Fruit fly (Drosophila melanogaster) whole organism, embryonic: ENCODE data around the gene pot.
A peak's percentile ranks its signal among the peaks of the same experiment; 100 is the strongest.

ENCODE experiments used
- Asciz ChIP-seq: fragments of 200-800 bp; sonication (Bioruptor generic); optimal IDR thresholded peaks from 2 replicates; lab custom pipeline; 2017; ENCODE audit warnings: missing biosample characterization, mild to moderate bottlenecking, missing genetic modification characterization, missing genetic modification reagents
- C15 ChIP-seq: fragments of 200-800 bp; sonication (Bioruptor generic); IDR thresholded peaks from 3 replicates; pipeline ENCODE4 v1.3.6; 2022; ENCODE audit warnings: missing biosample characterization, missing genetic modification characterization
- CG10366 ChIP-seq: fragments of 200-800 bp; sonication (Bioruptor generic); IDR thresholded peaks from 2 replicates; pipeline ENCODE4 v1.3.6; 2022; ENCODE audit warnings: missing biosample characterization, missing genetic modification characterization
- CG10565 ChIP-seq: fragments of 200-800 bp; sonication (Bioruptor generic); optimal IDR thresholded peaks from 3 replicates; lab custom pipeline; 2016; ENCODE audit warnings: missing biosample characterization, mild to moderate bottlenecking, missing genetic modification characterization
- CG10979 ChIP-seq: fragments of 200-800 bp; sonication (Bioruptor generic); optimal IDR thresholded peaks from 2 replicates; lab custom pipeline; 2018; ENCODE audit warnings: missing biosample characterization, mild to moderate bottlenecking, missing genetic modification characterization, moderate library complexity
- CG11085 ChIP-seq: fragments of 200-800 bp; sonication (Bioruptor generic); IDR thresholded peaks from 2 replicates; pipeline ENCODE4 v1.3.6; 2022; ENCODE audit warnings: missing biosample characterization, missing genetic modification characterization
- CG11695 ChIP-seq: fragments of 200-800 bp; sonication (Bioruptor generic); IDR thresholded peaks from 3 replicates; pipeline ENCODE4 v1.3.6; 2022; ENCODE audit warnings: missing biosample characterization, missing genetic modification characterization
- CG12942 ChIP-seq: fragments of 200-800 bp; sonication (Bioruptor generic); optimal IDR thresholded peaks from 3 replicates; lab custom pipeline; 2016; ENCODE audit warnings: missing biosample characterization, missing genetic modification characterization
- CG13287 ChIP-seq: fragments of 200-800 bp; sonication (Bioruptor generic); IDR thresholded peaks from 2 replicates; pipeline ENCODE4 v1.3.6; 2022; ENCODE audit warnings: missing biosample characterization, missing genetic modification characterization; ENCODE audit not compliant: partially characterized antibody
- CG13424 ChIP-seq: fragments of 200-800 bp; sonication (Bioruptor generic); optimal IDR thresholded peaks from 2 replicates; lab custom pipeline; 2019; ENCODE audit warnings: missing biosample characterization, mild to moderate bottlenecking, missing genetic modification characterization, moderate library complexity
- CG13624 ChIP-seq: fragments of 200-800 bp; sonication (Bioruptor generic); optimal IDR thresholded peaks from 2 replicates; lab custom pipeline; 2016; ENCODE audit warnings: missing biosample characterization, missing genetic modification characterization
- CG14667 ChIP-seq: fragments of 200-800 bp; sonication (Bioruptor generic); IDR thresholded peaks from 2 replicates; pipeline ENCODE4 v1.3.6; 2022; ENCODE audit warnings: missing biosample characterization, missing genetic modification characterization
- CG14965 ChIP-seq: fragments of 200-800 bp; sonication (Bioruptor generic); optimal IDR thresholded peaks from 2 replicates; lab custom pipeline; 2016; ENCODE audit warnings: missing biosample characterization, missing genetic modification characterization, borderline replicate concordance
- CG1529 ChIP-seq: fragments of 200-800 bp; sonication (Bioruptor generic); optimal IDR thresholded peaks from 3 replicates; lab custom pipeline; 2018; ENCODE audit warnings: missing biosample characterization, missing genetic modification characterization
- CG15479 ChIP-seq: fragments of 200-800 bp; sonication (Bioruptor generic); optimal IDR thresholded peaks from 3 replicates; lab custom pipeline; 2019; ENCODE audit warnings: missing biosample characterization, mild to moderate bottlenecking, missing genetic modification characterization, moderate library complexity
- CG15514 ChIP-seq: fragments of 200-800 bp; sonication (Bioruptor generic); optimal IDR thresholded peaks from 3 replicates; lab custom pipeline; 2017; ENCODE audit warnings: missing biosample characterization, missing genetic modification characterization, mild to moderate bottlenecking, moderate library complexity, missing genetic modification reagents
- CG16779 ChIP-seq: fragments of 200-800 bp; sonication (Bioruptor generic); IDR thresholded peaks from 2 replicates; pipeline ENCODE4 v1.3.6; 2022; ENCODE audit warnings: missing biosample characterization, missing genetic modification characterization
- CG17359 ChIP-seq: fragments of 200-800 bp; sonication (Bioruptor generic); optimal IDR thresholded peaks from 3 replicates; lab custom pipeline; 2018; ENCODE audit warnings: missing biosample characterization, mild to moderate bottlenecking, missing genetic modification characterization, moderate library complexity
- CG18619 ChIP-seq: fragments of 200-800 bp; sonication (Bioruptor generic); optimal IDR thresholded peaks from 3 replicates; lab custom pipeline; 2017; ENCODE audit warnings: missing biosample characterization, mild to moderate bottlenecking, missing genetic modification characterization
- CG2199 ChIP-seq: fragments of 200-800 bp; sonication (Bioruptor generic); IDR thresholded peaks from 3 replicates; pipeline ENCODE4 v1.3.6; 2022; ENCODE audit warnings: missing biosample characterization, missing genetic modification characterization
- CG3838 ChIP-seq: fragments of 200-800 bp; sonication (Bioruptor generic); optimal IDR thresholded peaks from 3 replicates; lab custom pipeline; 2016; ENCODE audit warnings: missing biosample characterization, missing genetic modification characterization
- CG4820 ChIP-seq: fragments of 200-800 bp; sonication (Bioruptor generic); optimal IDR thresholded peaks from 3 replicates; lab custom pipeline; 2016; ENCODE audit warnings: missing biosample characterization, missing genetic modification characterization
- CG7987 ChIP-seq: fragments of 200-800 bp; sonication (Bioruptor generic); optimal IDR thresholded peaks from 2 replicates; lab custom pipeline; 2018; ENCODE audit warnings: missing biosample characterization, mild to moderate bottlenecking, missing genetic modification characterization, moderate library complexity
- CG9437 ChIP-seq: fragments of 200-800 bp; sonication (Bioruptor generic); optimal IDR thresholded peaks from 2 replicates; lab custom pipeline; 2018; ENCODE audit warnings: missing biosample characterization, mild to moderate bottlenecking, missing genetic modification characterization
- CG9932 ChIP-seq: fragments of 200-800 bp; sonication (Bioruptor generic); IDR thresholded peaks from 2 replicates; pipeline ENCODE4 v1.3.6; 2022; ENCODE audit warnings: missing biosample characterization, missing genetic modification characterization
- Dbx ChIP-seq: fragments of 200-800 bp; sonication (Bioruptor generic); IDR thresholded peaks from 3 replicates; pipeline ENCODE4 v1.3.6; 2022; ENCODE audit warnings: missing biosample characterization, missing genetic modification characterization
- Ets65A ChIP-seq: fragments of 200-800 bp; sonication (Bioruptor generic); peaks from one replicate; lab custom pipeline; 2016; ENCODE audit warnings: missing biosample characterization, missing genetic modification characterization
- Fer3 ChIP-seq: fragments of 200-800 bp; sonication (Bioruptor generic); optimal IDR thresholded peaks from 2 replicates; lab custom pipeline; 2018; ENCODE audit warnings: missing biosample characterization, mild to moderate bottlenecking, missing genetic modification characterization, moderate library complexity
- HHEX ChIP-seq: fragments of 200-800 bp; sonication (Bioruptor generic); optimal IDR thresholded peaks from 3 replicates; lab custom pipeline; 2017; ENCODE audit warnings: missing biosample characterization, mild to moderate bottlenecking, missing genetic modification characterization, missing genetic modification reagents
- Mrtf ChIP-seq: fragments of 200-800 bp; sonication (Bioruptor generic); IDR thresholded peaks from 3 replicates; pipeline ENCODE4 v1.3.6; 2022; ENCODE audit warnings: missing biosample characterization, missing genetic modification characterization
- Oli ChIP-seq: fragments of 200-800 bp; sonication (Bioruptor generic); optimal IDR thresholded peaks from 2 replicates; lab custom pipeline; 2018; ENCODE audit warnings: missing biosample characterization, mild to moderate bottlenecking, missing genetic modification characterization, moderate library complexity
- Poxn ChIP-seq: fragments of 200-800 bp; sonication (Bioruptor generic); IDR thresholded peaks from 2 replicates; pipeline ENCODE4 v1.3.6; 2022; ENCODE audit warnings: missing biosample characterization, missing genetic modification characterization
- Rfx ChIP-seq: fragments of 200-800 bp; sonication (Bioruptor generic); IDR thresholded peaks from 2 replicates; pipeline ENCODE4 v1.3.6; 2022; ENCODE audit warnings: missing biosample characterization, missing genetic modification characterization
- Side ChIP-seq: fragments of 200-800 bp; sonication (Bioruptor generic); optimal IDR thresholded peaks from 2 replicates; lab custom pipeline; 2016; ENCODE audit warnings: missing biosample characterization, missing genetic modification characterization
- Xrp1 ChIP-seq: fragments of 200-800 bp; sonication (Bioruptor generic); IDR thresholded peaks from 2 replicates; pipeline ENCODE4 v1.3.6; 2022; ENCODE audit warnings: missing biosample characterization, missing genetic modification characterization
- caup ChIP-seq: fragments of 200-800 bp; sonication (Bioruptor generic); optimal IDR thresholded peaks from 3 replicates; lab custom pipeline; 2017; ENCODE audit warnings: missing biosample characterization, mild to moderate bottlenecking, missing genetic modification characterization, moderate library complexity; ENCODE audit not compliant: severe bottlenecking
- chif ChIP-seq, 2 experiments: fragments of 200-800 bp; sonication (Bioruptor generic); optimal IDR thresholded peaks; 3 replicates each; lab custom pipeline; 2016; ENCODE audit warnings: missing biosample characterization in 2 of 2, missing genetic modification characterization in 2 of 2
- cwo ChIP-seq: fragments of 200-800 bp; sonication (Bioruptor generic); optimal IDR thresholded peaks from 3 replicates; lab custom pipeline; 2017; ENCODE audit warnings: missing biosample characterization, missing genetic modification characterization, mild to moderate bottlenecking, moderate library complexity, missing genetic modification reagents
- dmrt99B ChIP-seq: fragments of 200-800 bp; sonication (Bioruptor generic); optimal IDR thresholded peaks from 2 replicates; lab custom pipeline; 2018; ENCODE audit warnings: missing biosample characterization, mild to moderate bottlenecking, missing genetic modification characterization, moderate library complexity
- fu2 ChIP-seq: fragments of 200-800 bp; sonication (Bioruptor generic); optimal IDR thresholded peaks from 2 replicates; lab custom pipeline; 2016; ENCODE audit warnings: missing biosample characterization, missing genetic modification characterization
- gro ChIP-seq: fragments of 200-800 bp; sonication (Bioruptor generic); optimal IDR thresholded peaks from 2 replicates; lab custom pipeline; 2016; ENCODE audit warnings: missing biosample characterization, missing genetic modification characterization
- onecut ChIP-seq: fragments of 200-800 bp; sonication (Bioruptor generic); IDR thresholded peaks from 2 replicates; pipeline ENCODE4 v1.3.6; 2022; ENCODE audit warnings: missing biosample characterization, missing genetic modification characterization
- otp ChIP-seq: fragments of 200-800 bp; sonication (Bioruptor generic); IDR thresholded peaks from 3 replicates; pipeline ENCODE4, ENCODE4 v1.3.6; 2022; ENCODE audit warnings: missing biosample characterization, missing genetic modification characterization
- p53 ChIP-seq: fragments of 200-800 bp; sonication (Bioruptor generic); optimal IDR thresholded peaks from 2 replicates; lab custom pipeline; 2016; ENCODE audit warnings: missing biosample characterization, missing genetic modification characterization
- phol ChIP-seq: fragments of 200-800 bp; sonication (Bioruptor generic); optimal IDR thresholded peaks from 3 replicates; lab custom pipeline; 2018; ENCODE audit warnings: missing biosample characterization, mild to moderate bottlenecking, missing genetic modification characterization, moderate library complexity
- ro ChIP-seq: fragments of 200-800 bp; sonication (Bioruptor generic); IDR thresholded peaks from 2 replicates; pipeline ENCODE4 v1.3.6; 2022; ENCODE audit warnings: missing biosample characterization, missing genetic modification characterization
- ssp ChIP-seq: fragments of 200-800 bp; sonication (Bioruptor generic); IDR thresholded peaks from 2 replicates; pipeline ENCODE4 v1.3.6; 2022; ENCODE audit warnings: missing biosample characterization, missing genetic modification characterization
- tgo ChIP-seq: fragments of 200-800 bp; sonication (Bioruptor generic); IDR thresholded peaks from 3 replicates; pipeline ENCODE4 v1.3.6; 2022; ENCODE audit warnings: missing biosample characterization, missing genetic modification characterization
- unc-4 ChIP-seq: fragments of 200-800 bp; sonication (Bioruptor generic); IDR thresholded peaks from 2 replicates; pipeline ENCODE4 v1.3.6; 2022; ENCODE audit warnings: missing biosample characterization, missing genetic modification characterization; ENCODE audit not compliant: partially characterized antibody
- zfh1 ChIP-seq: fragments of 200-800 bp; sonication (Bioruptor generic); IDR thresholded peaks from 3 replicates; pipeline ENCODE4 v1.3.6; 2022; ENCODE audit warnings: missing biosample characterization, missing genetic modification characterization

Gene pot

dm6 chrX:11925213-11925612, 8.2 kb upstream of the pot start (continued):
- TF ChIP-seq CG14667, result peak; percentile 52
- TF ChIP-seq CG16779 (GFP tag; lab: Robert Waterston, UW), result 0 out of 2 replicates have a peak, but pooled peaks have one; percentile 10
- TF ChIP-seq p53 (GFP tag; lab: Kevin White, UChicago), result no peak
- TF ChIP-seq CG14965 (GFP tag; lab: Kevin White, UChicago), result no peak
- TF ChIP-seq CG12942 (GFP tag; lab: Kevin White, UChicago), result no peak
- 0 out of 2 replicates have a peak, but pooled peaks have one; percentile 37 for TF ChIP-seq Poxn (GFP tag; lab: Robert Waterston, UW)
- peak; percentile 64; the same call in 1 of the 2 replicates for TF ChIP-seq Xrp1
- TF ChIP-seq otp (GFP tag; lab: Robert Waterston, UW), result 0 out of 3 replicates have a peak, but pooled peaks have one; percentile 58
- 0 out of 2 replicates have a peak, but pooled peaks have one; percentile 33 for TF ChIP-seq ro (GFP tag; lab: Robert Waterston, UW)
- TF ChIP-seq CG13287, result no peak
- peak; percentile 19 for TF ChIP-seq CG15514 (GFP tag; lab: Kevin White, UChicago)
- peak; percentile 13 for TF ChIP-seq HHEX (GFP tag; lab: Kevin White, UChicago)
- TF ChIP-seq CG11695 (GFP tag; lab: Robert Waterston, UW), result peak; percentile 66
- 0 out of 2 replicates have a peak, but pooled peaks have one; percentile 14 for TF ChIP-seq ssp (GFP tag; lab: Robert Waterston, UW)
- TF ChIP-seq CG13624 (GFP tag; lab: Kevin White, UChicago), result peak; percentile 59
- TF ChIP-seq chif (GFP tag; optimal IDR thresholded peaks at IDR 0.05; lab: Kevin White, UChicago), result peak in 1 of 2 experiments; percentile 7
- TF ChIP-seq zfh1 (GFP tag; lab: Robert Waterston, UW), result peak; percentile 61; the same call in 1 of the 3 replicates
- TF ChIP-seq caup, result peak; percentile 39
- no peak for TF ChIP-seq CG18619
- peak; percentile 75 for TF ChIP-seq Mrtf (GFP tag; lab: Robert Waterston, UW)
- TF ChIP-seq CG10565, result no peak
- no peak for TF ChIP-seq Side (GFP tag; lab: Kevin White, UChicago)
- peak; percentile 42; the same call in 1 of the 2 replicates for TF ChIP-seq onecut (GFP tag; lab: Robert Waterston, UW)
- TF ChIP-seq tgo (GFP tag; lab: Robert Waterston, UW), result peak; percentile 75
- TF ChIP-seq gro (GFP tag; lab: Kevin White, UChicago), result peak; percentile 8
- TF ChIP-seq fu2 (GFP tag; lab: Kevin White, UChicago), result no peak
- TF ChIP-seq Ets65A (GFP tag; lab: Kevin White, UChicago), result peak; percentile 22
- peak; percentile 48 for TF ChIP-seq CG17359
- peak; percentile 90 for TF ChIP-seq Rfx (GFP tag; lab: Robert Waterston, UW)
- no peak for TF ChIP-seq Oli (tag; lab: Kevin White, UChicago)
- no peak for TF ChIP-seq CG15479 (GFP tag; lab: Kevin White, UChicago)
- TF ChIP-seq CG4820, result no peak
- peak; percentile 8 for TF ChIP-seq Asciz (GFP tag; lab: Kevin White, UChicago)
- TF ChIP-seq CG11085, result peak; percentile 46; the same call in 1 of the 2 replicates
- no peak for TF ChIP-seq CG3838
- TF ChIP-seq CG1529 (GFP tag; lab: Kevin White, UChicago), result no peak
- peak; percentile 74 for TF ChIP-seq CG9932 (GFP tag; lab: Robert Waterston, UW)
- TF ChIP-seq CG13424, result peak; percentile 20
- TF ChIP-seq Fer3 (tag; lab: Kevin White, UChicago), result peak; percentile 59
- peak; percentile 9 for TF ChIP-seq CG10979 (tag; lab: Kevin White, UChicago)
- TF ChIP-seq dmrt99B (tag; lab: Kevin White, UChicago), result peak; percentile 51
- peak; percentile 44; the same call in 1 of the 3 replicates for TF ChIP-seq C15 (GFP tag; lab: Robert Waterston, UW)
- peak; percentile 72 for TF ChIP-seq CG10366 (GFP tag; lab: Robert Waterston, UW)
- TF ChIP-seq CG2199 (GFP tag; lab: Robert Waterston, UW), result no peak
- TF ChIP-seq unc-4 (GFP tag; lab: Robert Waterston, UW), result no peak
- TF ChIP-seq phol (tag; lab: Kevin White, UChicago), result peak; percentile 32
- TF ChIP-seq Dbx, result peak; percentile 56; the same call in 2 of the 3 replicates
- no peak for TF ChIP-seq CG9437 (GFP tag; lab: Kevin White, UChicago)
- no peak for TF ChIP-seq CG7987
- TF ChIP-seq cwo (GFP tag; lab: Kevin White, UChicago), result peak; percentile 26
